Worm (Caenorhabditis elegans) whole organism, young adult: Measurements from ENCODE around the gene K08F8.7.

Experiments used
- B0019.2 ChIP-seq: fragments of 200-800 bp; sonication (Bioruptor generic); conservative IDR thresholded peaks from 2 replicates; pipeline ENCODE4 v1.3.6; 2022; ENCODE audit warnings: missing genetic modification reagents, missing genetic modification characterization, missing compliant biosample characterization
- B0035.1 ChIP-seq: sonication (generic microtip); optimal IDR thresholded peaks from 2 replicates; lab custom pipeline; 2016; ENCODE audit warnings: missing genetic modification characterization, mild to moderate bottlenecking, missing compliant biosample characterization, missing genotype, missing genetic modification reagents
- B0336.3 ChIP-seq: fragments of 200-800 bp; sonication (Bioruptor generic); IDR thresholded peaks from 2 replicates; pipeline ENCODE4 v1.3.6; 2022; ENCODE audit warnings: missing genetic modification characterization, missing compliant biosample characterization
- C06A6.2 ChIP-seq: fragments of 200-800 bp; sonication (Bioruptor generic); conservative IDR thresholded peaks from 2 replicates; pipeline ENCODE4 v1.3.6; 2022; ENCODE audit warnings: missing genetic modification characterization, missing compliant biosample characterization
- C17E4.6 ChIP-seq: fragments of 200-800 bp; sonication (Bioruptor generic); IDR thresholded peaks from 2 replicates; pipeline ENCODE4 v1.3.6; 2022; ENCODE audit warnings: missing genetic modification reagents, missing genetic modification characterization, missing compliant biosample characterization
- D2030.7 ChIP-seq: fragments of 200-800 bp; sonication (Bioruptor generic); IDR thresholded peaks from 2 replicates; pipeline ENCODE4 v1.3.6; 2022; ENCODE audit warnings: missing genetic modification reagents, missing genetic modification characterization, missing compliant biosample characterization
- F10E7.11 ChIP-seq: sonication (generic microtip); optimal IDR thresholded peaks from 2 replicates; lab custom pipeline; 2017; ENCODE audit warnings: mild to moderate bottlenecking, missing genetic modification characterization, moderate library complexity, missing compliant biosample characterization
- F49E8.2 ChIP-seq: sonication (generic microtip); optimal IDR thresholded peaks from 3 replicates; lab custom pipeline; 2017; ENCODE audit warnings: missing genetic modification characterization, mild to moderate bottlenecking, missing compliant biosample characterization, antibody characterized with exemption, moderate library complexity; ENCODE audit not compliant: insufficient read depth
- F52B5.7 ChIP-seq: sonication (generic microtip); optimal IDR thresholded peaks from 2 replicates; lab custom pipeline; 2016; ENCODE audit warnings: mild to moderate bottlenecking, missing genetic modification characterization, missing compliant biosample characterization
- F57C9.4 ChIP-seq: sonication (generic microtip); optimal IDR thresholded peaks from 2 replicates; lab custom pipeline; 2017; ENCODE audit warnings: mild to moderate bottlenecking, missing genetic modification characterization, missing compliant biosample characterization
- Y56A3A.18 ChIP-seq: fragments of 200-800 bp; sonication (Bioruptor generic); IDR thresholded peaks from 2 replicates; pipeline ENCODE4 v1.3.6; 2022; ENCODE audit warnings: missing genetic modification reagents, missing genetic modification characterization, missing compliant biosample characterization
- akir-1 ChIP-seq: fragments of 200-800 bp; sonication (Bioruptor generic); optimal IDR thresholded peaks from 2 replicates; lab custom pipeline; 2018; ENCODE audit warnings: mild to moderate bottlenecking, missing genetic modification characterization, moderate library complexity, missing compliant biosample characterization
- aptf-2 ChIP-seq: fragments of 200-800 bp; sonication (Bioruptor generic); conservative IDR thresholded peaks from 2 replicates; pipeline ENCODE4 v1.3.6; 2022; ENCODE audit warnings: missing genetic modification reagents, missing genetic modification characterization, missing compliant biosample characterization
- attf-3 ChIP-seq: fragments of 200-800 bp; sonication (Bioruptor generic); conservative IDR thresholded peaks from 2 replicates; pipeline ENCODE4 v1.3.6; 2022; ENCODE audit warnings: missing genetic modification reagents, missing genetic modification characterization, missing compliant biosample characterization
- ccch-3 ChIP-seq: fragments of 200-800 bp; sonication (Bioruptor generic); optimal IDR thresholded peaks from 2 replicates; lab custom pipeline; 2018; ENCODE audit warnings: mild to moderate bottlenecking, missing genetic modification characterization, missing compliant biosample characterization
- cebp-1 ChIP-seq, 2 experiments: fragments of 200-800 bp in 1 of 2; sonication (Bioruptor generic) in 1 of 2; sonication (generic microtip) in 1 of 2; IDR thresholded peaks in 1 of 2; optimal IDR thresholded peaks in 1 of 2; 2 replicates each; pipeline versions ENCODE4 v1.3.6 to Lab custom; 2017 to 2022; ENCODE audit warnings: missing compliant biosample characterization in 2 of 2, missing genetic modification characterization in 2 of 2, mild to moderate bottlenecking in 1 of 2, missing genetic modification reagents in 1 of 2, moderate library complexity in 1 of 2
- cebp-2 ChIP-seq: fragments of 200-800 bp; sonication (Bioruptor generic); IDR thresholded peaks from 2 replicates; pipeline ENCODE4 v1.3.6; 2022; ENCODE audit warnings: missing genetic modification characterization, missing compliant biosample characterization
- ceh-100 ChIP-seq: fragments of 200-800 bp; sonication (Bioruptor generic); IDR thresholded peaks from 2 replicates; pipeline ENCODE4 v1.3.6; 2022; ENCODE audit warnings: missing genetic modification reagents, missing genetic modification characterization, missing compliant biosample characterization
- ceh-58 ChIP-seq: fragments of 200-800 bp; sonication (Bioruptor generic); IDR thresholded peaks from 2 replicates; pipeline ENCODE4 v1.3.6; 2022; ENCODE audit warnings: missing genetic modification characterization, missing compliant biosample characterization
- ceh-91 ChIP-seq: fragments of 200-800 bp; sonication (Bioruptor generic); IDR thresholded peaks from 2 replicates; pipeline ENCODE4 v1.3.6; 2022; ENCODE audit warnings: missing genetic modification reagents, missing genetic modification characterization, missing compliant biosample characterization
- chd-7 ChIP-seq: sonication (generic microtip); optimal IDR thresholded peaks from 2 replicates; lab custom pipeline; 2016; ENCODE audit warnings: mild to moderate bottlenecking, missing genetic modification characterization, moderate library complexity, missing compliant biosample characterization
- egl-18 ChIP-seq: fragments of 200-800 bp; sonication (Bioruptor generic); IDR thresholded peaks from 2 replicates; pipeline ENCODE4 v1.3.6; 2022; ENCODE audit warnings: missing genetic modification reagents, missing genetic modification characterization, missing compliant biosample characterization
- egl-44 ChIP-seq: fragments of 200-800 bp; sonication (Bioruptor generic); IDR thresholded peaks from 2 replicates; pipeline ENCODE4 v1.3.6; 2022; ENCODE audit warnings: missing genetic modification reagents, missing genetic modification characterization, missing compliant biosample characterization
- fkh-3 ChIP-seq: sonication (generic microtip); optimal IDR thresholded peaks from 2 replicates; lab custom pipeline; 2016; ENCODE audit warnings: mild to moderate bottlenecking, missing genetic modification characterization, missing compliant biosample characterization
- hlh-12 ChIP-seq: sonication (generic microtip); optimal IDR thresholded peaks from 2 replicates; lab custom pipeline; 2016; ENCODE audit warnings: missing genetic modification characterization, missing compliant biosample characterization
- hlh-26 ChIP-seq: fragments of 200-800 bp; sonication (Bioruptor generic); conservative IDR thresholded peaks from 2 replicates; pipeline ENCODE4 v1.3.6; 2022; ENCODE audit warnings: missing genetic modification reagents, missing genetic modification characterization, missing compliant biosample characterization
- hmg-1.2 ChIP-seq: fragments of 200-800 bp; sonication (Bioruptor generic); IDR thresholded peaks from 2 replicates; pipeline ENCODE4 v1.3.6; 2022; ENCODE audit warnings: missing genetic modification reagents, missing genetic modification characterization, missing compliant biosample characterization
- hrde-1 ChIP-seq: sonication (generic microtip); optimal IDR thresholded peaks from 2 replicates; lab custom pipeline; 2016; ENCODE audit warnings: missing genetic modification characterization, mild to moderate bottlenecking, missing compliant biosample characterization, moderate library complexity, missing genotype, missing genetic modification reagents, borderline replicate concordance
- lin-26 ChIP-seq: fragments of 200-800 bp; sonication (Bioruptor generic); IDR thresholded peaks from 2 replicates; pipeline ENCODE4 v1.3.6; 2022; ENCODE audit warnings: missing genetic modification reagents, missing genetic modification characterization, missing compliant biosample characterization
- lin-40 ChIP-seq: sonication (generic microtip); optimal IDR thresholded peaks from 2 replicates; lab custom pipeline; 2016; ENCODE audit warnings: missing genetic modification characterization, mild to moderate bottlenecking, missing compliant biosample characterization, missing genotype, missing genetic modification reagents
- lir-1 ChIP-seq: fragments of 200-800 bp; sonication (Bioruptor generic); conservative IDR thresholded peaks from 2 replicates; pipeline ENCODE4 v1.3.6; 2022; ENCODE audit warnings: missing genetic modification reagents, missing genetic modification characterization, missing compliant biosample characterization
- lsl-1 ChIP-seq: fragments of 200-800 bp; sonication (Bioruptor generic); optimal IDR thresholded peaks from 2 replicates; lab custom pipeline; 2018; ENCODE audit warnings: mild to moderate bottlenecking, missing genetic modification characterization, moderate library complexity, missing compliant biosample characterization
- madf-8 ChIP-seq: fragments of 200-800 bp; sonication (Bioruptor generic); conservative IDR thresholded peaks from 2 replicates; pipeline ENCODE4 v1.3.6; 2022; ENCODE audit warnings: missing genetic modification reagents, missing genetic modification characterization, missing compliant biosample characterization
- mcd-1 ChIP-seq: fragments of 200-800 bp; sonication (Bioruptor generic); IDR thresholded peaks from 2 replicates; pipeline ENCODE4 v1.3.6; 2022; ENCODE audit warnings: missing genetic modification reagents, missing genetic modification characterization, missing compliant biosample characterization
- mes-4 ChIP-seq: sonication (generic microtip); optimal IDR thresholded peaks from 2 replicates; lab custom pipeline; 2016; ENCODE audit warnings: missing genotype, missing genetic modification characterization, missing compliant biosample characterization
- nfya-2 ChIP-seq: fragments of 200-800 bp; sonication (Bioruptor generic); IDR thresholded peaks from 2 replicates; pipeline ENCODE4 v1.3.6; 2022; ENCODE audit warnings: missing genetic modification reagents, missing genetic modification characterization, missing compliant biosample characterization
- nhr-80 ChIP-seq: sonication (generic microtip); optimal IDR thresholded peaks from 2 replicates; lab custom pipeline; 2016; ENCODE audit warnings: missing genetic modification characterization, missing compliant biosample characterization
- nhr-90 ChIP-seq: sonication (generic microtip); optimal IDR thresholded peaks from 2 replicates; lab custom pipeline; 2016; ENCODE audit warnings: missing genotype, mild to moderate bottlenecking, missing genetic modification characterization, missing compliant biosample characterization
- rec-8 ChIP-seq, 2 experiments: sonication (generic microtip); optimal IDR thresholded peaks; 2 replicates each; lab custom pipeline; 2016; ENCODE audit warnings: mild to moderate bottlenecking in 2 of 2, missing genetic modification characterization in 2 of 2, missing genetic modification reagents in 2 of 2, missing genotype in 2 of 2, missing biosample characterization in 1 of 2, missing compliant biosample characterization in 1 of 2, moderate library complexity in 1 of 2
- repo-1 ChIP-seq: sonication (generic microtip); optimal IDR thresholded peaks from 2 replicates; lab custom pipeline; 2017; ENCODE audit warnings: mild to moderate bottlenecking, missing genetic modification characterization, missing compliant biosample characterization
- sdz-38 ChIP-seq: sonication (generic microtip); optimal IDR thresholded peaks from 2 replicates; lab custom pipeline; 2016; ENCODE audit warnings: missing genotype, missing genetic modification characterization, missing compliant biosample characterization
- sptf-2 ChIP-seq: fragments of 200-800 bp; sonication (Bioruptor generic); optimal IDR thresholded peaks from 2 replicates; lab custom pipeline; 2018; ENCODE audit warnings: mild to moderate bottlenecking, missing genetic modification characterization, missing compliant biosample characterization
- unc-62 ChIP-seq: fragments of 150-350 bp; optimal IDR thresholded peaks from 2 replicates; lab custom pipeline; 2014; ENCODE audit warnings: missing biosample characterization, missing genetic modification reagents, missing genetic modification characterization
- ztf-22 ChIP-seq: fragments of 200-800 bp; sonication (Bioruptor generic); optimal IDR thresholded peaks from 2 replicates; lab custom pipeline; 2018; ENCODE audit warnings: mild to moderate bottlenecking, missing genetic modification characterization, moderate library complexity, missing compliant biosample characterization
- ztf-3 ChIP-seq: fragments of 200-800 bp; sonication (Bioruptor generic); optimal IDR thresholded peaks from 2 replicates; lab custom pipeline; 2018; ENCODE audit warnings: mild to moderate bottlenecking, missing genetic modification characterization, missing compliant biosample characterization

Gene K08F8.7

DNA sequence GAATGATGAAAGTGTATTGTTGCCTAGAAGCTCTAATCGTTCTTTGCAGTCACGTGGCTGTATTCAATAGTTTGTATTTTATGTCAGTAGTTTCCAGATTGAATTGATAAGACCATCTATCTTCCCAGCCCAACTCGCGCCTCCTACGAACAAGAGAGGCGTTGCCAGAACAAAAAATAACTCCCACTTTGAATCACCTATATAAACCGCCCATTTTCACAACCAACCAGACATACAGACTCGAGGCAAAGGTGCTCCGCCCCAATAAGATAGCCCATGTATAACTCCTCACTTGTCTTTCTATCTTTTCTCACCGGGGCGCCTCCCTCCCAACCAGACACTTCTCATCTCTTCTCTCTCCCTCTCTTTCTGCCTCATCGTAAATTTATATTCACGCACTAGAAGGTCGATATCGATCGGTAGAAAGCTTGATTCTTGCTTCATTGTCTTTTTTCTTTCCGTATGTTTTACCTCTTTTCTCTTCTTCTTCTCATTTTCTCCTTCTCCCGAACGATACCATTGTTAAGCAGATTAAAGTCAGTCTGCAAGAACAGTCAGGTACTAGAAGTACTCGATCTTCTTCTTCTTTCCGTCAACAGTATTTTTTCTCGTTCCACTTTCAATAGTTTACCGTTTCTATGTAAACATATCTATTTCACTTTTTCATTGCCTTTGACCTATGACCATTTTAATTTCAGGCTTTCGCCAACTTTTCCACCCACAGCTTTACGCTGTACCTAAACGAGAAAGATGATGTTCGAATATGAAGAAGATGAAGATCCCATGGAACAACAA lies 11.6 kb downstream of the K08F8.7 start, which contains the start of gene mak-1 (continued):
- TF ChIP-seq hlh-12 (tag; lab: Kevin White, UChicago): no peak
- TF ChIP-seq F49E8.2: no peak
- TF ChIP-seq lsl-1 (GFP tag; lab: Kevin White, UChicago): no peak
- no peak for TF ChIP-seq attf-3
- no peak for TF ChIP-seq madf-8
- no peak for TF ChIP-seq F52B5.7
- TF ChIP-seq sdz-38 (tag; lab: Kevin White, UChicago): no peak
- no peak for TF ChIP-seq nhr-90 (tag; lab: Kevin White, UChicago)
- no peak for TF ChIP-seq akir-1 (GFP tag; lab: Kevin White, UChicago)
- TF ChIP-seq sptf-2 (GFP tag; lab: Kevin White, UChicago): no peak
- no peak for TF ChIP-seq fkh-3
- TF ChIP-seq hmg-1.2 (GFP tag; lab: Robert Waterston, UW): peak; percentile 16; the same call in 1 of the 2 replicates
- no peak for TF ChIP-seq chd-7 (tag; lab: Kevin White, UChicago)
- no peak for TF ChIP-seq ztf-3 (GFP tag; lab: Kevin White, UChicago)
- no peak for TF ChIP-seq F10E7.11
- no peak for TF ChIP-seq hlh-26 (GFP tag; lab: Robert Waterston, UW)
- peak; percentile 65 for TF ChIP-seq lin-40
- no peak for TF ChIP-seq aptf-2 (GFP tag; lab: Robert Waterston, UW)
- no peak for TF ChIP-seq ccch-3 (GFP tag; lab: Kevin White, UChicago)
- no peak for TF ChIP-seq F57C9.4
- no peak for TF ChIP-seq B0019.2
- no peak for TF ChIP-seq rec-8 (tag; optimal IDR thresholded peaks at IDR 0.05; lab: Kevin White, UChicago)
- no peak for TF ChIP-seq repo-1 (tag; lab: Kevin White, UChicago)
- TF ChIP-seq ztf-22: no peak
- no peak for TF ChIP-seq unc-62 (GFP tag; lab: Kevin White, UChicago)
- peak; percentile 31 for TF ChIP-seq nhr-80 (tag; lab: Kevin White, UChicago)
- no peak for TF ChIP-seq hrde-1 (tag; lab: Kevin White, UChicago)
- no peak for TF ChIP-seq ceh-58 (GFP tag; lab: Robert Waterston, UW)
- no peak for TF ChIP-seq ceh-100
- no peak; the same call in 1 of the 2 replicates for TF ChIP-seq Y56A3A.18 (GFP tag; lab: Robert Waterston, UW)
- no peak for TF ChIP-seq cebp-1 (GFP tag; IDR thresholded peaks at IDR 0.05; lab: Robert Waterston, UW)
- peak; percentile 56 for TF ChIP-seq cebp-1 (tag; optimal IDR thresholded peaks at IDR 0.05; lab: Kevin White, UChicago)
- no peak for TF ChIP-seq lir-1
- TF ChIP-seq egl-18 (GFP tag; lab: Robert Waterston, UW): no peak
- TF ChIP-seq C06A6.2 (GFP tag; lab: Robert Waterston, UW): peak; percentile 32; the same call in 1 of the 2 replicates
- no peak for TF ChIP-seq ceh-91 (GFP tag; lab: Robert Waterston, UW)
- no peak for TF ChIP-seq nfya-2 (GFP tag; lab: Robert Waterston, UW)
- no peak for TF ChIP-seq cebp-2 (GFP tag; lab: Robert Waterston, UW)
- 0 out of 2 replicates have a peak, but pooled peaks have one; percentile 29 for TF ChIP-seq lin-26
- no peak for TF ChIP-seq egl-44 (GFP tag; lab: Robert Waterston, UW)
- no peak for TF ChIP-seq mcd-1 (GFP tag; lab: Robert Waterston, UW)
- no peak for TF ChIP-seq D2030.7 (GFP tag; lab: Robert Waterston, UW)
- no peak for TF ChIP-seq C17E4.6
- no peak for TF ChIP-seq B0035.1
- TF ChIP-seq mes-4 (tag; lab: Kevin White, UChicago): no peak
- TF ChIP-seq B0336.3 (GFP tag; lab: Robert Waterston, UW): no peak
